Worm (Caenorhabditis elegans) whole organism, L2 larva: Measurements from ENCODE around the gene F54D8.6.

Source experiments
- C34F6.9 ChIP-seq: fragments of 150-350 bp; optimal IDR thresholded peaks from 2 replicates; lab custom pipeline; 2014; ENCODE audit warnings: missing biosample characterization, missing genetic modification characterization
- R02D3.7 ChIP-seq: fragments of 150-350 bp; optimal IDR thresholded peaks from 2 replicates; lab custom pipeline; 2014; ENCODE audit warnings: missing biosample characterization, missing genetic modification characterization
- blmp-1 ChIP-seq: sonication (generic microtip); optimal IDR thresholded peaks from 2 replicates; lab custom pipeline; 2017; ENCODE audit warnings: missing genetic modification characterization, mild to moderate bottlenecking, missing compliant biosample characterization, antibody characterized with exemption, moderate library complexity; ENCODE audit not compliant: insufficient read depth
- crh-2 ChIP-seq: sonication (generic microtip); optimal IDR thresholded peaks from 2 replicates; lab custom pipeline; 2017; ENCODE audit warnings: missing biosample characterization, missing genetic modification characterization
- dmd-4 ChIP-seq: sonication (generic microtip); optimal IDR thresholded peaks from 2 replicates; lab custom pipeline; 2017; ENCODE audit warnings: missing biosample characterization, missing genetic modification characterization
- elt-1 ChIP-seq: fragments of 150-350 bp; optimal IDR thresholded peaks from 2 replicates; lab custom pipeline; 2014; ENCODE audit warnings: missing biosample characterization, missing genetic modification characterization
- fos-1 ChIP-seq: fragments of 150-350 bp; optimal IDR thresholded peaks from 2 replicates; lab custom pipeline; 2014; ENCODE audit warnings: missing biosample characterization, missing genetic modification characterization
- lin-39 ChIP-seq: fragments of 150-350 bp; optimal IDR thresholded peaks from 2 replicates; lab custom pipeline; 2014; ENCODE audit warnings: missing biosample characterization, missing genetic modification reagents, missing genetic modification characterization
- lsy-2 ChIP-seq, 2 experiments: fragments of 150-350 bp in 1 of 2; sonication (generic microtip) in 1 of 2; optimal IDR thresholded peaks; 2 replicates each; lab custom pipeline; 2014 to 2017; ENCODE audit warnings: missing biosample characterization in 2 of 2, missing genetic modification characterization in 2 of 2
- mab-5 ChIP-seq: fragments of 150-350 bp; optimal IDR thresholded peaks from 2 replicates; lab custom pipeline; 2014; ENCODE audit warnings: missing biosample characterization, missing genetic modification characterization
- mdl-1 ChIP-seq, 2 experiments: fragments of 150-350 bp in 1 of 2; sonication (generic microtip) in 1 of 2; optimal IDR thresholded peaks; 2 replicates each; lab custom pipeline; 2017; ENCODE audit warnings: missing biosample characterization in 2 of 2, missing genetic modification characterization in 2 of 2
- nhr-12 ChIP-seq: fragments of 150-350 bp; optimal IDR thresholded peaks from 2 replicates; lab custom pipeline; 2014; ENCODE audit warnings: missing biosample characterization, missing genetic modification characterization
- nhr-21 ChIP-seq: fragments of 150-350 bp; optimal IDR thresholded peaks from 2 replicates; lab custom pipeline; 2014; ENCODE audit warnings: missing biosample characterization, missing genetic modification characterization
- nhr-23 ChIP-seq: fragments of 150-350 bp; optimal IDR thresholded peaks from 2 replicates; lab custom pipeline; 2014; ENCODE audit warnings: missing biosample characterization, missing genetic modification reagents, missing genetic modification characterization
- nhr-237 ChIP-seq: fragments of 150-350 bp; optimal IDR thresholded peaks from 2 replicates; lab custom pipeline; 2014; ENCODE audit warnings: missing biosample characterization, missing genetic modification characterization
- nhr-25 ChIP-seq: fragments of 150-350 bp; sonication (generic microtip); optimal IDR thresholded peaks from 3 replicates; lab custom pipeline; 2014; ENCODE audit warnings: missing biosample characterization, missing genetic modification characterization
- nhr-6 ChIP-seq: fragments of 150-350 bp; optimal IDR thresholded peaks from 2 replicates; lab custom pipeline; 2014; ENCODE audit warnings: missing biosample characterization, missing genetic modification characterization
- sem-4 ChIP-seq: fragments of 150-350 bp; optimal IDR thresholded peaks from 2 replicates; lab custom pipeline; 2014; ENCODE audit warnings: missing biosample characterization, missing genetic modification reagents, missing genetic modification characterization
- skn-1 ChIP-seq: sonication (generic microtip); optimal IDR thresholded peaks from 2 replicates; lab custom pipeline; 2017; ENCODE audit warnings: missing biosample characterization, missing genetic modification characterization
- sma-9 ChIP-seq, 2 experiments: fragments of 150-350 bp in 1 of 2; sonication (generic microtip) in 1 of 2; optimal IDR thresholded peaks; 2 replicates each; lab custom pipeline; 2014 to 2016; ENCODE audit warnings: missing genetic modification characterization in 2 of 2, mild to moderate bottlenecking in 1 of 2, missing biosample characterization in 1 of 2, missing compliant biosample characterization in 1 of 2, missing genetic modification reagents in 1 of 2, moderate library complexity in 1 of 2
- unc-55 ChIP-seq: fragments of 150-350 bp; sonication (generic microtip); optimal IDR thresholded peaks from 3 replicates; lab custom pipeline; 2014; ENCODE audit warnings: missing biosample characterization, missing genetic modification reagents, missing genetic modification characterization
- unc-62 ChIP-seq: fragments of 150-350 bp; optimal IDR thresholded peaks from 2 replicates; lab custom pipeline; 2014; ENCODE audit warnings: missing biosample characterization, missing genetic modification reagents, missing genetic modification characterization
- zag-1 ChIP-seq: fragments of 150-350 bp; optimal IDR thresholded peaks from 2 replicates; lab custom pipeline; 2014; ENCODE audit warnings: missing biosample characterization, missing genetic modification characterization
- ztf-4 ChIP-seq: fragments of 150-350 bp; optimal IDR thresholded peaks from 2 replicates; lab custom pipeline; 2014; ENCODE audit warnings: missing biosample characterization, missing genetic modification characterization

Gene F54D8.6

DNA sequence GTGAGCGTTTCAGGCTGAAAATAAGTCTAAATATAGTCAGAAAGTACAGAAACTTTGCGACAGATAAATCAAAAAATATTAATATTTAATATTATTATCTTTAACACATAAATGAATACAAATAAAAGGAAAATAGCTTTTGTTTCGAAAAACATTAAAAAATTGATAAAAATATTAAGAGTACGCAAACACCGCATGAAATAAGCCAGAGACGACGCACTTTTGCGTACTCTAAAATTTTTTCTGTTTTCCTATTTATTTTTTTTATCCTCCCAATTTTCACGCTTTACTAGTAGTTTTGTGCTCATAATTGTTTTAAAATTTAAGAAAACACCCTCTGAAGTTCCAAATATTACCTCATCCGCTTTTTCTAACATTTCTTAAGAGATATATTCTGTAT, 50.4 kb downstream of the F54D8.6 start, which contains the start of the genes rbm-42 and grwd-1:
Gene rbm-42, minus strand, starts transcription at position 93 of the 400 bp plus-strand sequence.
Gene grwd-1, plus strand, starts transcription at position 328 of the 400 bp plus-strand sequence.
- no peak for TF ChIP-seq unc-62 (GFP tag; lab: Kevin White, UChicago)
- TF ChIP-seq zag-1 (tag; lab: Kevin White, UChicago): no peak
- no peak for TF ChIP-seq R02D3.7 (tag; lab: Kevin White, UChicago)
- peak; percentile 21 for TF ChIP-seq crh-2 (tag; lab: Kevin White, UChicago)
- no peak for TF ChIP-seq mab-5 (tag; lab: Kevin White, UChicago)
- TF ChIP-seq C34F6.9: peak; percentile 64
- peak in 1 of 2 experiments; percentile 54 for TF ChIP-seq lsy-2 (tag; optimal IDR thresholded peaks at IDR 0.05; lab: Kevin White, UChicago)
- peak; percentile 80 for TF ChIP-seq unc-55 (GFP tag; lab: Kevin White, UChicago)
- no peak for TF ChIP-seq skn-1 (tag; lab: Kevin White, UChicago)
- TF ChIP-seq lin-39 (tag; lab: Kevin White, UChicago): no peak
- TF ChIP-seq, all 48 proteins: peak for 4

DNA sequence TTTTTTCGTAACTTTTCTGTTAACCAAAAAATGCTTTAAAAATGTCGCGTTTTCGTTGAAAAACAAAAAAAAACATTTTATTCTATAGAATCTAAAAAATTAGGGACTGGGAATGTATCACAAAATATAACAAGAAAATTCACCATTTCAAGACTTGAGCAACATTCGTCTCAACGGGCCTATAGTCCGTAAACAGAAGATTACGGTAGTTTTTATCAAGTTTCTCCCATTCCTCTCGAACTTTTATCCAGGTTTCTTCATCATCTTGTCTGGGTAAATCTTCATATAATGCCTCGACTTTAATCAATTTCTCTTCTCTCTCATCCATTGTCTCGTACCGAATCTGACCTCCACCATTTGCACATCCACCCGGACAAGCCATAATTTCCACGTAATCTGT, 52.6 kb downstream of the F54D8.6 start:
- TF ChIP-seq nhr-25 (no peak), nhr-12 (no peak), nhr-23 (tag; lab: Kevin White, UChicago) (no peak), mdl-1 (tag; optimal IDR thresholded peaks at IDR 0.05; lab: Kevin White, UChicago) (no peak), skn-1 (tag; lab: Kevin White, UChicago) (no peak), ztf-4 (tag; lab: Kevin White, UChicago) (no peak), nhr-6 (tag; lab: Kevin White, UChicago) (no peak), dmd-4 (tag; lab: Kevin White, UChicago) (no peak), blmp-1 (no peak), sma-9 (GFP tag; optimal IDR thresholded peaks at IDR 0.05; lab: Kevin White, UChicago) (no peak), sma-9 (tag; optimal IDR thresholded peaks at IDR 0.05; lab: Kevin White, UChicago) (no peak), fos-1 (tag; lab: Kevin White, UChicago) (no peak), nhr-237 (tag; lab: Kevin White, UChicago) (no peak), sem-4 (no peak), elt-1 (tag; lab: Kevin White, UChicago) (no peak), nhr-21 (tag; lab: Kevin White, UChicago) (no peak)
